Worm (Caenorhabditis elegans) whole organism, mixed stage, embryonic: Measurements from ENCODE around the gene mrpl-16.

Experiments
- M03D4.4 ChIP-seq: sonication (generic microtip); optimal IDR thresholded peaks from 2 replicates; lab custom pipeline; 2017; ENCODE audit warnings: mild to moderate bottlenecking, missing genetic modification characterization, missing compliant biosample characterization
- bed-3 ChIP-seq: fragments of 200-800 bp; sonication (Bioruptor generic); optimal IDR thresholded peaks from 3 replicates; lab custom pipeline; 2018; ENCODE audit warnings: mild to moderate bottlenecking, missing genetic modification characterization, moderate library complexity, missing compliant biosample characterization
- blmp-1 ChIP-seq: fragments of 150-350 bp; optimal IDR thresholded peaks from 2 replicates; lab custom pipeline; 2014; ENCODE audit warnings: missing biosample characterization, missing genetic modification characterization
- ceh-39 ChIP-seq: fragments of 150-350 bp; optimal IDR thresholded peaks from 2 replicates; lab custom pipeline; 2014; ENCODE audit warnings: missing biosample characterization, missing genetic modification characterization
- ceh-43 ChIP-seq: fragments of 200-800 bp; sonication (Bioruptor generic); optimal IDR thresholded peaks from 2 replicates; lab custom pipeline; 2018; ENCODE audit warnings: mild to moderate bottlenecking, missing genetic modification characterization, moderate library complexity, missing compliant biosample characterization
- ceh-83 ChIP-seq: fragments of 200-800 bp; sonication (Bioruptor generic); optimal IDR thresholded peaks from 2 replicates; lab custom pipeline; 2018; ENCODE audit warnings: mild to moderate bottlenecking, missing genetic modification characterization, missing compliant biosample characterization
- ces-1 ChIP-seq: fragments of 150-350 bp; optimal IDR thresholded peaks from 2 replicates; lab custom pipeline; 2014; ENCODE audit warnings: missing biosample characterization, missing genetic modification reagents, missing genetic modification characterization
- cnd-1 ChIP-seq: fragments of 200-800 bp; sonication (Bioruptor generic); optimal IDR thresholded peaks from 2 replicates; lab custom pipeline; 2018; ENCODE audit warnings: mild to moderate bottlenecking, missing genetic modification characterization, missing compliant biosample characterization
- drap-1 ChIP-seq: fragments of 200-800 bp; sonication (Bioruptor generic); optimal IDR thresholded peaks from 3 replicates; lab custom pipeline; 2018; ENCODE audit warnings: mild to moderate bottlenecking, missing genetic modification characterization, missing compliant biosample characterization
- elt-1 ChIP-seq: sonication (generic microtip); optimal IDR thresholded peaks from 2 replicates; lab custom pipeline; 2017; ENCODE audit warnings: missing genetic modification characterization, mild to moderate bottlenecking, missing compliant biosample characterization, antibody characterized with exemption, moderate library complexity, borderline replicate concordance; ENCODE audit not compliant: insufficient read depth
- elt-3 ChIP-seq: fragments of 150-350 bp; optimal IDR thresholded peaks from 2 replicates; lab custom pipeline; 2014; ENCODE audit warnings: missing biosample characterization, missing genetic modification characterization
- flh-1 ChIP-seq: fragments of 200-800 bp; sonication (Bioruptor generic); optimal IDR thresholded peaks from 2 replicates; lab custom pipeline; 2018; ENCODE audit warnings: mild to moderate bottlenecking, missing genetic modification characterization, moderate library complexity, missing compliant biosample characterization
- ham-2 ChIP-seq: fragments of 200-800 bp; sonication (Bioruptor generic); optimal IDR thresholded peaks from 2 replicates; lab custom pipeline; 2018; ENCODE audit warnings: mild to moderate bottlenecking, missing genetic modification characterization, missing compliant biosample characterization
- hlh-1 ChIP-seq: fragments of 150-350 bp; optimal IDR thresholded peaks from 2 replicates; lab custom pipeline; 2014; ENCODE audit warnings: missing biosample characterization, missing genetic modification reagents, missing genetic modification characterization
- lin-13 ChIP-seq: fragments of 150-350 bp; optimal IDR thresholded peaks from 2 replicates; lab custom pipeline; 2014; ENCODE audit warnings: missing biosample characterization, missing genetic modification characterization
- lin-32 ChIP-seq: fragments of 200-800 bp; sonication (Bioruptor generic); optimal IDR thresholded peaks from 2 replicates; lab custom pipeline; 2018; ENCODE audit warnings: mild to moderate bottlenecking, missing genetic modification characterization, missing compliant biosample characterization
- lsy-2 ChIP-seq: fragments of 150-350 bp; optimal IDR thresholded peaks from 2 replicates; lab custom pipeline; 2014; ENCODE audit warnings: missing biosample characterization, missing genetic modification characterization
- mab-5 ChIP-seq: fragments of 150-350 bp; optimal IDR thresholded peaks from 2 replicates; lab custom pipeline; 2014; ENCODE audit warnings: missing biosample characterization, missing genetic modification characterization
- mep-1 ChIP-seq: fragments of 150-350 bp; optimal IDR thresholded peaks from 2 replicates; lab custom pipeline; 2017; ENCODE audit warnings: missing biosample characterization, missing genetic modification reagents, missing genetic modification characterization, inconsistent platforms
- mls-2 ChIP-seq: sonication (generic microtip); optimal IDR thresholded peaks from 2 replicates; lab custom pipeline; 2016; ENCODE audit warnings: mild to moderate bottlenecking, missing genetic modification characterization, moderate library complexity, missing compliant biosample characterization
- nhr-12 ChIP-seq: fragments of 150-350 bp; optimal IDR thresholded peaks from 2 replicates; lab custom pipeline; 2014; ENCODE audit warnings: missing biosample characterization, missing genetic modification characterization
- nhr-2 ChIP-seq: fragments of 150-350 bp; optimal IDR thresholded peaks from 2 replicates; lab custom pipeline; 2014; ENCODE audit warnings: missing biosample characterization, missing genetic modification characterization
- nhr-237 ChIP-seq: fragments of 150-350 bp; optimal IDR thresholded peaks from 2 replicates; lab custom pipeline; 2014; ENCODE audit warnings: missing biosample characterization, missing genetic modification characterization
- nhr-28 ChIP-seq: fragments of 150-350 bp; optimal IDR thresholded peaks from 2 replicates; lab custom pipeline; 2014; ENCODE audit warnings: missing biosample characterization, missing genetic modification characterization
- nhr-76 ChIP-seq: sonication (generic microtip); optimal IDR thresholded peaks from 2 replicates; lab custom pipeline; 2017; ENCODE audit warnings: missing biosample characterization, missing genetic modification characterization
- pha-4 ChIP-seq: fragments of 150-350 bp; optimal IDR thresholded peaks from 2 replicates; lab custom pipeline; 2018; ENCODE audit warnings: missing biosample characterization, missing genetic modification reagents, missing genetic modification characterization
- sem-2 ChIP-seq: fragments of 200-800 bp; sonication (Bioruptor generic); optimal IDR thresholded peaks from 2 replicates; lab custom pipeline; 2018; ENCODE audit warnings: mild to moderate bottlenecking, missing genetic modification characterization, missing compliant biosample characterization
- snpc-4 ChIP-seq: fragments of 150-350 bp; optimal IDR thresholded peaks from 2 replicates; lab custom pipeline; 2014; ENCODE audit warnings: missing biosample characterization, missing genetic modification characterization
- sptf-1 ChIP-seq: sonication (generic microtip); optimal IDR thresholded peaks from 2 replicates; lab custom pipeline; 2017; ENCODE audit warnings: mild to moderate bottlenecking, missing genetic modification characterization, moderate library complexity, missing compliant biosample characterization
- tbx-8 ChIP-seq: fragments of 200-800 bp; sonication (Bioruptor generic); optimal IDR thresholded peaks from 2 replicates; lab custom pipeline; 2018; ENCODE audit warnings: mild to moderate bottlenecking, missing genetic modification characterization, moderate library complexity, missing compliant biosample characterization
- unc-120 ChIP-seq: sonication (generic microtip); optimal IDR thresholded peaks from 2 replicates; lab custom pipeline; 2017; ENCODE audit warnings: missing genetic modification characterization, missing compliant biosample characterization; ENCODE audit not compliant: poor library complexity, severe bottlenecking
- unc-39 ChIP-seq: fragments of 150-350 bp; optimal IDR thresholded peaks from 2 replicates; lab custom pipeline; 2014; ENCODE audit warnings: missing biosample characterization, missing genetic modification characterization
- unc-62 ChIP-seq: fragments of 150-350 bp; optimal IDR thresholded peaks from 2 replicates; lab custom pipeline; 2014; ENCODE audit warnings: missing biosample characterization, missing genetic modification reagents, missing genetic modification characterization
- zip-8 ChIP-seq: fragments of 150-350 bp; optimal IDR thresholded peaks from 2 replicates; lab custom pipeline; 2014; ENCODE audit warnings: missing biosample characterization, missing genetic modification characterization
- ztf-11 ChIP-seq: fragments of 150-350 bp; optimal IDR thresholded peaks from 2 replicates; lab custom pipeline; 2014; ENCODE audit warnings: missing biosample characterization, missing genetic modification characterization

mrpl-16 gene

DNA sequence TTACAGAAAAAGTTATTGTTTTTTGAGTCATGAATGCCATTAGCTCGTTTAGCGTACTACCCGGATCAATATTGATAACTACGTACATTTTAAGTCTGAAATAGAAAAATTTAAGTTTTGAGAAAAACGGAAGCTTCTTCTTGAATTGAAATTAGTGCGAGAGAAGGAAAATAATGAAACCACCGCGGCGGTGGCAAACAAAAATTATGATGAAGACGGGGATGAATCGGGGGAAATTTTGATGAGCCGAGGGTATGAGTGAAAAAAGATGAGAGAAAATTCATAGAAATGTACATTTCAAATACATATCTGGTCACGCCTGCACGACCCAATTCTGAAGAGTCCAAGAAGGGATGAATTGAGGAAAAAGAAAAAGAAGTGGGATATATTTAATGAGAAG, 38.9 kb upstream of the mrpl-16 start, which contains the start of gene T23F11.4:
Gene T23F11.4, minus strand, starts transcription at position 101 of the 400 bp plus-strand sequence.
- TF ChIP-seq cnd-1 (tag; lab: Kevin White, UChicago) = no peak
- no peak for TF ChIP-seq unc-39
- no peak for TF ChIP-seq hlh-1 (tag; lab: Kevin White, UChicago)

DNA sequence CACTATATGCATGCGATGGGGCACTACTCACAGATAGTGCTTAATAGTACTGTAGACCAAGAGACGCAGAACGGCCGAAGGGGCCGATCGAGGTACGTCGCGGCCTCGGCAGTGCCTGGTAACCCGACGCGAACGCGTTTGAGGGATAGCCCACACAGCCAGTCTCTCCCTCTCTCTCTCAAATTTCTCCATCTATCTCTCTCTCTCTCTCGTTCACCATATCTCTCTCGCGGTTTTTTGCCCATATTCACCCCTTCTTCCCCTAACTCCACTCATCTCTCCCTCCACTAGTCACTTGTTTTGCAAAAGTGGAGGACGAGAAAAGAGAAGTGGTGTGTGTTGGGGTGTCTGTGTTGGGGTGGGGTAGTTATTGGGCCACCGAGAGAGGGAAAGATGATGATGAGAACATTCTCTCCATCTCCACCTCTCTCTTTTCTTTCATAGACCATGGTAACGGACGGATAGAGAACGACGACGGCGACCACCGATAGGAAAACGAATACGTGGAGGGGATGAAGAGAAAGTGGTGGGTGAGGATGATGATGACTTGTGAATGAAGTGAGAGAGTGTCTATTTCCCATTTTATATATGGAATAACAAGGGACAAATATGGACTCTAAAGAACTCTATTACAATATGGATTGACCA, 37.3 kb upstream of the mrpl-16 start:
- TF ChIP-seq bed-3 (GFP tag; lab: Kevin White, UChicago) = no peak
- TF ChIP-seq lsy-2 (tag; lab: Kevin White, UChicago) = peak; percentile 41
- no peak for TF ChIP-seq elt-3
- no peak for TF ChIP-seq blmp-1
- TF ChIP-seq unc-62 = peak; percentile 73
- peak; percentile 40 for TF ChIP-seq ceh-43 (GFP tag; lab: Kevin White, UChicago)
- TF ChIP-seq ztf-11 (tag; lab: Kevin White, UChicago) = no peak
- TF ChIP-seq hlh-1 (tag; lab: Kevin White, UChicago) = peak; percentile 84
- TF ChIP-seq ces-1 (GFP tag; lab: Kevin White, UChicago) = peak; percentile 55
- peak; percentile 1 for TF ChIP-seq nhr-12 (tag; lab: Kevin White, UChicago)
- no peak for TF ChIP-seq mab-5
- TF ChIP-seq sptf-1 = peak; percentile 42
- TF ChIP-seq sem-2 (GFP tag; lab: Kevin White, UChicago) = no peak
- TF ChIP-seq nhr-76 = no peak
- TF ChIP-seq nhr-28 = no peak
- no peak for TF ChIP-seq zip-8 (tag; lab: Kevin White, UChicago)
- no peak for TF ChIP-seq mls-2 (tag; lab: Kevin White, UChicago)
- TF ChIP-seq elt-1 = no peak
- peak; percentile 96 for TF ChIP-seq unc-120 (tag; lab: Kevin White, UChicago)
- TF ChIP-seq pha-4 = peak; percentile 27
- TF ChIP-seq flh-1 = no peak
- TF ChIP-seq ham-2 = peak; percentile 62
- TF ChIP-seq snpc-4 (tag; lab: Kevin White, UChicago) = no peak
- TF ChIP-seq nhr-2 (tag; lab: Kevin White, UChicago) = no peak
- no peak for TF ChIP-seq unc-39
- TF ChIP-seq cnd-1 (tag; lab: Kevin White, UChicago) = peak; percentile 47
- peak; percentile 3 for TF ChIP-seq ceh-39 (tag; lab: Kevin White, UChicago)
- peak; percentile 54 for TF ChIP-seq lin-13 (tag; lab: Kevin White, UChicago)
- no peak for TF ChIP-seq ceh-83
- no peak for TF ChIP-seq tbx-8 (GFP tag; lab: Kevin White, UChicago)
- no peak for TF ChIP-seq nhr-237
- no peak for TF ChIP-seq lin-32
- peak; percentile 53 for TF ChIP-seq drap-1 (GFP tag; lab: Kevin White, UChicago)
- TF ChIP-seq M03D4.4 (tag; lab: Kevin White, UChicago) = peak; percentile 38
- peak; percentile 41 for TF ChIP-seq mep-1

DNA sequence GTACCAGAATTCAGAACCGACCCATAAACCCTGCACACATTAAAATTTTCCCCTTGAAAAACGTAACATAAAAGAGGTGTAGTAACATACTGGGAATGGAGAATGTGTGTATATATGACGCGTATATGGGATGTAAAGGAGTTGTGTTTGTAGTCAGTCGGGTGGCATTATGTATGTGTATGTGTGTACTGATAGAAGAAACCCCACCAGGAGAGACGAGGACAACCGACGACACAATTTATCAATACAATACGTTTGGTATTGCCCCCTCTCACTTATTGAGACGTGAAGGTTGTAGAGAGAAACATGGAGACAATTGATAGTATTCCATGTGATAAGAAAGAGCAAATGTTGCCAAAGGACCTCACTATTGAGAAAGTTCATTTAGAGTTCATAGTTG, 36.1 kb upstream of the mrpl-16 start:
- no peak for TF ChIP-seq ceh-43 (GFP tag; lab: Kevin White, UChicago)
- TF ChIP-seq M03D4.4 (tag; lab: Kevin White, UChicago) = no peak
- no peak for TF ChIP-seq pha-4
- no peak for TF ChIP-seq lin-13 (tag; lab: Kevin White, UChicago)
- TF ChIP-seq tbx-8 (GFP tag; lab: Kevin White, UChicago) = no peak
- no peak for TF ChIP-seq snpc-4 (tag; lab: Kevin White, UChicago)
- TF ChIP-seq sem-2 (GFP tag; lab: Kevin White, UChicago) = no peak
- no peak for TF ChIP-seq ceh-39 (tag; lab: Kevin White, UChicago)
- no peak for TF ChIP-seq unc-39
- TF ChIP-seq hlh-1 (tag; lab: Kevin White, UChicago) = no peak
- TF ChIP-seq mls-2 (tag; lab: Kevin White, UChicago) = no peak
- no peak for TF ChIP-seq nhr-237
- TF ChIP-seq nhr-2 (tag; lab: Kevin White, UChicago) = no peak
- TF ChIP-seq flh-1 = no peak

DNA sequence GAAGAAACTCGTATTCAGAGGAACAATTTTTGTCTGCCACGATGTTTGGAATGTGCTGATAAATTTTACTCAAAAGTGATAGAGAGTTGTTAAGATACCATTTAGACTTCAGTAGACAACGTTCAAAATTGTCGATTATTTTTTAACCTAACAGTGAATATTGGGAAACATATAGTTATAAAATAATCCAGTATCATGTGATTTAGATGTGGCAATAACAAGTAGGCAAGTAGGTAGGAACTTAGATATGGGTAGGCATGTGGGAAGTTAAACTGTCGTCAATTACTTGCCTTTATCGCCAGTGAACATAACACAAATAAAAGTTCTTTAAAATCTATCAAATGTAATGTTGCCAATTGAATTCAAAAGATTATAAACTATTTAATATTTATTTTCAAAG, 32.7 kb upstream of the mrpl-16 start, which contains the start of gene T23F11.11:
Gene T23F11.11, minus strand, starts transcription at position 101 of the 400 bp plus-strand sequence.
- TF ChIP-seq sem-2 (GFP tag; lab: Kevin White, UChicago) (no peak), M03D4.4 (tag; lab: Kevin White, UChicago) (no peak), lin-32 (no peak), nhr-237 (no peak), flh-1 (no peak), mls-2 (tag; lab: Kevin White, UChicago) (no peak), snpc-4 (tag; lab: Kevin White, UChicago) (no peak), ceh-43 (GFP tag; lab: Kevin White, UChicago) (no peak), pha-4 (no peak), ceh-83 (no peak), ham-2 (no peak), bed-3 (GFP tag; lab: Kevin White, UChicago) (no peak), cnd-1 (tag; lab: Kevin White, UChicago) (no peak), mab-5 (no peak), unc-39 (no peak)
- TF ChIP-seq, all 35 proteins: peak for 0
